Worm (Caenorhabditis elegans): ENCODE data around the gene gob-1.

ce11 chrX:15446292-15446794, 47.1 kb upstream of the gob-1 start, which contains the start of gene R03A10.5:
- TF ChIP-seq unc-62 (GFP tag; optimal IDR thresholded peaks at IDR 0.05) (no peak), tbx-2 (tag; optimal IDR thresholded peaks at IDR 0.05) (no peak), pax-3 (tag; optimal IDR thresholded peaks at IDR 0.05) (no peak), vab-15 (tag; optimal IDR thresholded peaks at IDR 0.05) (no peak), ama-1 (optimal IDR thresholded peaks at IDR 0.05) (no peak), fkh-10 (GFP tag; optimal IDR thresholded peaks at IDR 0.05) (no peak), lsy-2 (tag; optimal IDR thresholded peaks at IDR 0.05) (no peak), Y116A8C.19 (tag; optimal IDR thresholded peaks at IDR 0.05; ENCODE audit: borderline replicate concordance) (no peak), jun-1 (tag; optimal IDR thresholded peaks at IDR 0.05) (no peak)

All from whole organism, L1 larva.